Worm (Caenorhabditis elegans) whole organism, L3 larva: ENCODE measurements around the gene tbck-1.

Experiments
- ZK546.5 ChIP-seq: sonication (generic microtip); optimal IDR thresholded peaks from 2 replicates; lab custom pipeline; 2017; ENCODE audit warnings: missing biosample characterization, missing genetic modification characterization
- ceh-9 ChIP-seq: sonication (generic microtip); optimal IDR thresholded peaks from 2 replicates; lab custom pipeline; 2018; ENCODE audit warnings: missing biosample characterization, missing genetic modification characterization
- elt-1 ChIP-seq: fragments of 150-350 bp; optimal IDR thresholded peaks from 2 replicates; lab custom pipeline; 2014; ENCODE audit warnings: missing biosample characterization, missing genetic modification characterization
- mml-1 ChIP-seq: fragments of 150-350 bp; sonication (generic microtip); optimal IDR thresholded peaks from 3 replicates; lab custom pipeline; 2014; ENCODE audit warnings: missing biosample characterization, missing genetic modification characterization
- nhr-237 ChIP-seq: fragments of 150-350 bp; optimal IDR thresholded peaks from 2 replicates; lab custom pipeline; 2014; ENCODE audit warnings: missing biosample characterization, missing genetic modification characterization
- snpc-4 ChIP-seq: fragments of 150-350 bp; optimal IDR thresholded peaks from 2 replicates; lab custom pipeline; 2014; ENCODE audit warnings: missing biosample characterization, missing genetic modification characterization
- unc-62 ChIP-seq: fragments of 150-350 bp; sonication (generic microtip); optimal IDR thresholded peaks from 4 replicates; lab custom pipeline; 2014; ENCODE audit warnings: missing biosample characterization, missing genetic modification reagents, missing genetic modification characterization
- ztf-11 ChIP-seq: fragments of 150-350 bp; optimal IDR thresholded peaks from 2 replicates; lab custom pipeline; 2014; ENCODE audit warnings: missing biosample characterization, missing genetic modification characterization

DNA sequence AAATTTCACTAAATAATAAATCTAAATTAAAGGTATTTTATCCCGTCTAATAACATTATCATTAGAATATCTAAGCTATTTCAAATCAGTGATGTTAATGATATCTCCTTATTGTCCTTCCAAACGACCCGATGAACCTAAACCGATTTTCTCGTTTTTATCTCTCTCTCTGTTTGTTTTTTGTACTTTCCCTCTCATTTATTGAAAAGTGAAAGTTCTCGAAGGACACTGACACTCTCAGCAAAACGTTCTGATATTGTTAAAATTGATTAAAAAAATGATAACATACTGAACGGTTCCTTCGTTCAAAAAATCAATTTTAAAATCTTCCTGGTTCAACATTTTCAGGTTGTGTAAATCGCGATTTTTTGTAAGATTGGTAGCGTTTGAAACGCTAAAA is 47.7 kb downstream of the tbck-1 start, which contains the start of gene F11G11.13:
- TF ChIP-seq elt-1 (tag; lab: Kevin White, UChicago) (no peak), nhr-237 (tag; lab: Kevin White, UChicago) (no peak), mml-1 (tag; lab: Kevin White, UChicago) (no peak), ztf-11 (tag; lab: Kevin White, UChicago) (no peak), snpc-4 (tag; lab: Kevin White, UChicago) (no peak), unc-62 (no peak), ZK546.5 (tag; lab: Kevin White, UChicago) (no peak), ceh-9 (tag; lab: Kevin White, UChicago) (no peak)
